Fruit fly (Drosophila melanogaster) whole organism, prepupa: ENCODE measurements around the gene Lcp65Ad.
A peak's percentile ranks its signal among the peaks of the same experiment; 100 is the strongest.

Source experiments
- Met ChIP-seq: fragments of 200-800 bp; sonication (Bioruptor generic); optimal IDR thresholded peaks from 3 replicates; lab custom pipeline; 2016; ENCODE audit warnings: missing biosample characterization, missing genetic modification characterization
- acj6 ChIP-seq: fragments of 200-800 bp; sonication (Bioruptor generic); optimal IDR thresholded peaks from 3 replicates; lab custom pipeline; 2016; ENCODE audit warnings: missing biosample characterization, missing genetic modification characterization
- fd59A ChIP-seq: fragments of 200-800 bp; sonication (Bioruptor generic); optimal IDR thresholded peaks from 2 replicates; lab custom pipeline; 2017; ENCODE audit warnings: missing biosample characterization, mild to moderate bottlenecking, missing genetic modification characterization, missing genetic modification reagents

Gene Lcp65Ad

dm6 chr3L:6192822-6193555 lies 49.8 kb downstream of the Lcp65Ad start, which contains the start of the genes Sf3b6 and Tnpo (continued):
- TF ChIP-seq Met: peak; percentile 82
- TF ChIP-seq acj6 (GFP tag; lab: Kevin White, UChicago): peak; percentile 83
- peak; percentile 52 for TF ChIP-seq fd59A (GFP tag; lab: Kevin White, UChicago)
